Fruit fly (Drosophila melanogaster): Measurements from ENCODE around the gene Srp54.

Gene Srp54

DNA sequence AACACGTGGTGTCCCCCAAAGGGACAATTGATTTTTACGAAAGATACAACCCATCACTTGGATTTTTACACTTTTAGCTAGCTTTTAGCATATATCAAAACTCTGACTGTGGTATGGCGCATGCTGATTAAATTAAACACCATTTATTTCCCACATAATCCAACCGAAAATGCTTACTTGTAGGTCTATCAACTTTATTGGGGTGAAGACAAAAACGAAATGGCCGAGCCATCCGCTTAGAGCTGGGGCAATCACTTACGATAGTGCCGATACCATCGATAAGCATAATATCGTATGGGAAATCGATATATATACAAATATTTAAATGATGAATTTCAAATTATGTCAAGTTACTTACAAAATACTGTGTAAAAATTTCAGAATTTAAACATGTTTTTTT, 15.4 kb upstream of the Srp54 start, which contains the start of gene RpS2 (continued):
- peak; percentile 59 for TF ChIP-seq wek (GFP tag; optimal IDR thresholded peaks at IDR 0.05)
- peak; percentile 57 for TF ChIP-seq CG14710 (tag; optimal IDR thresholded peaks at IDR 0.05)
- no peak for TF ChIP-seq CG17612 (GFP tag; IDR thresholded peaks at IDR 0.05)
- peak; percentile 23 for TF ChIP-seq CG9817 (tag; optimal IDR thresholded peaks at IDR 0.05)
- no peak for TF ChIP-seq jing (GFP tag; optimal IDR thresholded peaks at IDR 0.05)
- TF ChIP-seq ci (GFP tag; IDR thresholded peaks at IDR 0.05): peak; percentile 69; the same call in 2 of the 3 replicates
- TF ChIP-seq onecut (GFP tag; IDR thresholded peaks at IDR 0.05): peak; percentile 47; the same call in 1 of the 2 replicates
- no peak for TF ChIP-seq ken (GFP tag; IDR thresholded peaks at IDR 0.05)
- TF ChIP-seq lilli (GFP tag; optimal IDR thresholded peaks at IDR 0.05): peak; percentile 54

DNA sequence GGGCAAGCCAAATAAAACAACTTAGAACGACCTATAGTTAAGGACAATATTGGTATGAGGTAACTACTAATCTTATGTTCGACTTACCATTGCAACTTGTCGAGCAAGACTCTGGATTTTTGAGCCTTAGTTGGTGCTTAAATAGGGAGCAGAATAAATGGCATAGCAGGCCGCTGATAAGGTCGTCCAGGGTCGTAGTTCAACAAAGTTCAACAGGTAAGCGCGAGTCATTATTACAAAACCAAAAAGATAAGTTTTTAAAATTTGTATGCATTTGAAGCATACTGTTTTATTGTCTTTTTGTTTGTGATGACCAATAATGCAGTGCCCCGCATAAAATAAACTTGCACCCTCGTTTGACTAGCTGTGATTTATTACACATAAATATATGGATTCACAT, 9.7 kb upstream of the Srp54 start, which contains the start of gene Muc30E:
Muc30E (minus strand) TSS at position 101 of the 400 bp plus-strand sequence.
- TF ChIP-seq CG10959 (GFP tag; IDR thresholded peaks at IDR 0.05): no peak
- TF ChIP-seq fd96Cb (tag; optimal IDR thresholded peaks at IDR 0.05): no peak
- TF ChIP-seq Antp (GFP tag; optimal IDR thresholded peaks at IDR 0.05): no peak
- TF ChIP-seq gfzf (GFP tag; optimal IDR thresholded peaks at IDR 0.05): no peak
- no peak for TF ChIP-seq sr (GFP tag; IDR thresholded peaks at IDR 0.05)
- no peak for TF ChIP-seq dan (GFP tag; IDR thresholded peaks at IDR 0.05)
- no peak for TF ChIP-seq Deaf1 (tag; optimal IDR thresholded peaks at IDR 0.05)
- TF ChIP-seq pb (GFP tag; optimal IDR thresholded peaks at IDR 0.05): no peak
- no peak for TF ChIP-seq CG1529 (GFP tag; optimal IDR thresholded peaks at IDR 0.05)
- no peak for TF ChIP-seq CG34224 (GFP tag; IDR thresholded peaks at IDR 0.05; ENCODE audit: partially characterized antibody)
- no peak for TF ChIP-seq chn (GFP tag; optimal IDR thresholded peaks at IDR 0.05)
- TF ChIP-seq CkIIα-i1 (GFP tag; IDR thresholded peaks at IDR 0.05): no peak
- no peak for TF ChIP-seq CG3065 (GFP tag; optimal IDR thresholded peaks at IDR 0.05)
- no peak for TF ChIP-seq usp (GFP tag; optimal IDR thresholded peaks at IDR 0.05)
- no peak for TF ChIP-seq so (GFP tag; IDR thresholded peaks at IDR 0.05)
- no peak for TF ChIP-seq CG2120 (GFP tag; optimal IDR thresholded peaks at IDR 0.05)
- TF ChIP-seq croc (GFP tag; conservative IDR thresholded peaks at IDR 0.05): no peak
- TF ChIP-seq Eip74EF (GFP tag; optimal IDR thresholded peaks at IDR 0.05): no peak

DNA sequence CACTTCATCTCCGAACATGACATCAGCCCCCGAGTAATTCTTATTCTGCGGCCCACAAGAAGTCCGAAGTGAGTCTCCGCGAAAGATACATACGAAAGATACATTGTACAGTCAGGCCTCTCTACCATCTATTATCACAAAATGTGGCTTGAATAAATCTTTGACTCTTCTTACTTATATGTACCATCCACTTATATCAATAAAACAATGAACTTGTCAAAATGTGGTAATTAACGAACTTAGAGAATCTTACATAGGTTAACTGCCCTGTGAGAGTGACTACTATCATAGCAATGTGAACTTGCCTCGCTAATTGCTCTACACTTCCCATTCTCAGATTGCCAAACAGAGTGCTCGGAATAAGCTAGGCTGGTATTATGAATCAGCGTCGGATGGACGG, 6.1 kb upstream of the Srp54 start:
- TF ChIP-seq Ets65A (GFP tag): peak; percentile 18
- TF ChIP-seq CG14441 (GFP tag; IDR thresholded peaks at IDR 0.05): 0 out of 2 replicates have a peak, but pooled peaks have one; percentile 29
- peak; percentile 17 for TF ChIP-seq grau (tag; optimal IDR thresholded peaks at IDR 0.05)
- no peak for TF ChIP-seq PHDP (tag; optimal IDR thresholded peaks at IDR 0.05)
- TF ChIP-seq CG32532 (GFP tag; IDR thresholded peaks at IDR 0.05): peak; percentile 48; the same call in 1 of the 2 replicates
- no peak for TF ChIP-seq Mad (GFP tag; optimal IDR thresholded peaks at IDR 0.05)
- peak; percentile 73 for TF ChIP-seq Drgx (GFP tag; IDR thresholded peaks at IDR 0.05)
- TF ChIP-seq Ptx1 (GFP tag; IDR thresholded peaks at IDR 0.05): 0 out of 2 replicates have a peak, but pooled peaks have one; percentile 22
- peak; percentile 14; the same call in 1 of the 3 replicates for TF ChIP-seq row (GFP tag; IDR thresholded peaks at IDR 0.05)
- TF ChIP-seq lab (GFP tag; optimal IDR thresholded peaks at IDR 0.05): no peak
- TF ChIP-seq CG11456 (GFP tag; IDR thresholded peaks at IDR 0.05): peak; percentile 55; the same call in 1 of the 3 replicates
- peak; percentile 25; the same call in 1 of the 2 replicates for TF ChIP-seq CG11247 (GFP tag; IDR thresholded peaks at IDR 0.05)
- TF ChIP-seq CG9797 (GFP tag; optimal IDR thresholded peaks at IDR 0.05): no peak
- TF ChIP-seq Rfx (GFP tag; IDR thresholded peaks at IDR 0.05): peak; percentile 33; the same call in 1 of the 2 replicates

Data from whole organism, embryonic.